Fruit fly (Drosophila melanogaster) whole organism, wandering third instar larva: ENCODE results near the gene Alg14.

Experiments
- Abd-B ChIP-seq: fragments of >200 bp; optimal IDR thresholded peaks from 2 replicates; lab custom pipeline; 2017; ENCODE audit warnings: missing biosample characterization, missing genetic modification characterization
- CG32264 ChIP-seq: fragments of 200-800 bp; sonication (Bioruptor generic); optimal IDR thresholded peaks from 2 replicates; lab custom pipeline; 2016; ENCODE audit warnings: missing biosample characterization, missing genetic modification characterization
- CG9705 ChIP-seq: fragments of 200-800 bp; sonication (Bioruptor generic); optimal IDR thresholded peaks from 2 replicates; lab custom pipeline; 2018; ENCODE audit warnings: missing biosample characterization, mild to moderate bottlenecking, missing genetic modification characterization
- CrebA ChIP-seq: fragments of 200-800 bp; sonication (Bioruptor generic); optimal IDR thresholded peaks from 2 replicates; lab custom pipeline; 2016; ENCODE audit warnings: missing biosample characterization, mild to moderate bottlenecking, missing genetic modification characterization, borderline replicate concordance
- Dfd ChIP-seq: fragments of >200 bp; optimal IDR thresholded peaks from 2 replicates; lab custom pipeline; 2017; ENCODE audit warnings: missing biosample characterization, missing genetic modification characterization
- Dif ChIP-seq: fragments of 200-275, 200-300 bp; sonication (Bioruptor generic); optimal IDR thresholded peaks from 2 replicates; lab custom pipeline; 2018; ENCODE audit warnings: missing biosample characterization, missing genetic modification characterization; ENCODE audit not compliant: partially characterized antibody
- GATAd ChIP-seq: sonication (Bioruptor generic); optimal IDR thresholded peaks from 2 replicates; lab custom pipeline; 2016; ENCODE audit warnings: missing biosample characterization, missing genetic modification characterization
- HLH106 ChIP-seq: fragments of 200-800 bp; optimal IDR thresholded peaks from 3 replicates; lab custom pipeline; 2019; ENCODE audit warnings: missing biosample characterization, mild to moderate bottlenecking, missing genetic modification characterization, moderate library complexity
- Hnf4 ChIP-seq: fragments of 200-800 bp; sonication (Bioruptor generic); optimal IDR thresholded peaks from 2 replicates; lab custom pipeline; 2016; ENCODE audit warnings: missing biosample characterization, mild to moderate bottlenecking, missing genetic modification characterization
- Hr78 ChIP-seq: fragments of >200 bp; optimal IDR thresholded peaks from 2 replicates; lab custom pipeline; 2017; ENCODE audit warnings: missing biosample characterization, missing genetic modification characterization
- Hr83 ChIP-seq: fragments of 200-300 bp; sonication (Bioruptor generic); optimal IDR thresholded peaks from 2 replicates; lab custom pipeline; 2016; ENCODE audit warnings: missing biosample characterization, mild to moderate bottlenecking, missing genetic modification characterization, moderate library complexity; ENCODE audit not compliant: poor library complexity, severe bottlenecking
- N ChIP-seq: fragments of >200 bp; optimal IDR thresholded peaks from 2 replicates; lab custom pipeline; 2018; ENCODE audit warnings: missing biosample characterization, missing external identifiers, missing genetic modification characterization
- Rel ChIP-seq, 2 experiments: fragments of 200-800 bp; sonication (Bioruptor generic) in 1 of 2; optimal IDR thresholded peaks; 2 replicates in 1 of 2; 3 replicates in 1 of 2; lab custom pipeline; 2016 to 2019; ENCODE audit warnings: mild to moderate bottlenecking in 2 of 2, missing biosample characterization in 2 of 2, missing genetic modification characterization in 2 of 2, moderate library complexity in 1 of 2
- Sp1 ChIP-seq: fragments of 200-800 bp; sonication (Bioruptor generic); optimal IDR thresholded peaks from 3 replicates; lab custom pipeline; 2019; ENCODE audit warnings: missing biosample characterization, mild to moderate bottlenecking, missing genetic modification characterization, moderate library complexity
- br ChIP-seq: fragments of 200-800 bp; sonication (Bioruptor generic); optimal IDR thresholded peaks from 2 replicates; lab custom pipeline; 2016; ENCODE audit warnings: missing biosample characterization, missing genetic modification characterization
- brk ChIP-seq: fragments of 200-800 bp; sonication (Bioruptor generic); optimal IDR thresholded peaks from 2 replicates; lab custom pipeline; 2016; ENCODE audit warnings: missing biosample characterization, mild to moderate bottlenecking, missing genetic modification characterization
- dl ChIP-seq, 2 experiments: fragments of 175-275, 200-275 bp in 1 of 2; fragments of 200-275 bp in 1 of 2; sonication (Bioruptor generic); optimal IDR thresholded peaks; lab custom pipeline; 2018; ENCODE audit warnings: mild to moderate bottlenecking in 2 of 2, missing biosample characterization in 2 of 2, missing genetic modification characterization in 2 of 2, moderate library complexity in 2 of 2; ENCODE audit not compliant: partially characterized antibody in 2 of 2, insufficient read depth in 1 of 2
- dmrt93B ChIP-seq: fragments of 200-800 bp; sonication (Bioruptor generic); optimal IDR thresholded peaks from 2 replicates; lab custom pipeline; 2018; ENCODE audit warnings: missing biosample characterization, mild to moderate bottlenecking, missing genetic modification characterization
- dsf ChIP-seq: sonication (Bioruptor generic); optimal IDR thresholded peaks from 2 replicates; lab custom pipeline; 2016; ENCODE audit warnings: missing biosample characterization, missing genetic modification characterization, borderline replicate concordance
- ey ChIP-seq: fragments of 200-800 bp; sonication (Bioruptor generic); optimal IDR thresholded peaks from 2 replicates; lab custom pipeline; 2016; ENCODE audit warnings: missing biosample characterization, missing genetic modification characterization
- fru ChIP-seq: fragments of 200-800 bp; sonication (Bioruptor generic); optimal IDR thresholded peaks from 3 replicates; lab custom pipeline; 2016; ENCODE audit warnings: missing biosample characterization, mild to moderate bottlenecking, missing genetic modification characterization
- h ChIP-seq: fragments of 200-800 bp; sonication (Bioruptor generic); optimal IDR thresholded peaks from 3 replicates; lab custom pipeline; 2016; ENCODE audit warnings: missing biosample characterization, mild to moderate bottlenecking, missing genetic modification characterization
- jim ChIP-seq: fragments of 175-275, 200-325 bp; sonication (Bioruptor generic); optimal IDR thresholded peaks from 2 replicates; lab custom pipeline; 2016; ENCODE audit warnings: missing biosample characterization, mild to moderate bottlenecking, missing genetic modification characterization
- lola ChIP-seq: fragments of >200 bp; optimal IDR thresholded peaks from 2 replicates; lab custom pipeline; 2017; ENCODE audit warnings: missing biosample characterization, missing genetic modification characterization
- pan ChIP-seq: fragments of >200 bp; optimal IDR thresholded peaks from 2 replicates; lab custom pipeline; 2017
- psq ChIP-seq: fragments of 200-800 bp; sonication (Bioruptor generic); optimal IDR thresholded peaks from 3 replicates; lab custom pipeline; 2017; ENCODE audit warnings: missing biosample characterization, mild to moderate bottlenecking, missing genetic modification characterization, moderate library complexity
- rgr ChIP-seq: fragments of 200-800 bp; sonication (Bioruptor generic); optimal IDR thresholded peaks from 3 replicates; lab custom pipeline; 2016; ENCODE audit warnings: missing biosample characterization, mild to moderate bottlenecking, missing genetic modification characterization
- sage ChIP-seq: fragments of 200-800 bp; sonication (Bioruptor generic); optimal IDR thresholded peaks from 2 replicates; lab custom pipeline; 2016; ENCODE audit warnings: missing biosample characterization, mild to moderate bottlenecking, missing genetic modification characterization
- tai ChIP-seq: sonication (Bioruptor generic); optimal IDR thresholded peaks from 2 replicates; lab custom pipeline; 2016; ENCODE audit warnings: missing biosample characterization, missing genetic modification characterization
- usp ChIP-seq: fragments of >200 bp; optimal IDR thresholded peaks from 2 replicates; lab custom pipeline; 2017; ENCODE audit warnings: missing biosample characterization, missing genetic modification characterization

Gene Alg14

DNA sequence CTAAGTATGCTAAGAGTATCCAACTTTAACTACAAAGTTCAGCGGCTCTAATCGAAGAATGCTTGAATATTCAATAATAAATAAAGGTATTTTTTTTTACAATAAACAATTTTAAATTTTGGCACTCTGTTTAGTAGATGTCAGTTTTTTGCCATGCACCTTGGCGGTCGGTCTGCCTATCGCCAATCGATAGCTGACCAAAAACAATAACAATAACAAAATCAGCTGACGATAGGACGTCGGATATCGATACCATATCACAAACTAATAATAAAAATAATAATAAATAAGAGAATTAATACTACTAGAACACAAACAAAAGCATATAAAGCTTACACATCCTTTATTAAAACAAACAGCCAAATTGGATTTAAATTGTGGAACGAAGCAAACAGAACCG, 14.7 kb downstream of the Alg14 start, which contains the start of gene Gmap:
Gmap (plus strand) TSS at position 241 of the 400 bp plus-strand sequence.
- TF ChIP-seq Hr78 (GFP tag; lab: Kevin White, UChicago): no peak
- peak; percentile 47 for TF ChIP-seq Dif
- TF ChIP-seq sage (GFP tag; lab: Kevin White, UChicago): peak; percentile 24

DNA sequence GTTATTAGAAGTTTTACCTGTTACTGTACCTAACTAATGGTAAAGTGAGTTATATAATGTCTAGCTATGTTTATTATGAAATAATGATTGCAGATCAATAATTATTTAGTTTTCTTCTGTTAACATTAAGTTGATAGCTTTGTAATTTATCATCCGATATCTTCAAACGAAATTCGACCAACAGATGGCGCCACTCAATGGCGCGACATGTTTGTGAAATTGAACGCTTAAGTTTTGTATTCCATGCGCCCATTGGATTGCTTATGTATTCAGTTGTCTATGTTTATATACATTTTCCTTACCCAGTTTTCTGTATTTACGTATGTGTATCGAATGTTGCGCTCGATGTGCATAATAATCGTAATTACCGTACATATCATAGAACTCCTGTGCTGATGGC, 18.6 kb downstream of the Alg14 start:
- TF ChIP-seq tai (GFP tag; lab: Kevin White, UChicago): no peak
- no peak for TF ChIP-seq HLH106 (tag; lab: Kevin White, UChicago)
- no peak for TF ChIP-seq Dfd
- no peak for TF ChIP-seq CG9705
- no peak for TF ChIP-seq Sp1 (GFP tag; lab: Kevin White, UChicago)
- TF ChIP-seq dsf (GFP tag; lab: Kevin White, UChicago): no peak
- TF ChIP-seq Abd-B (GFP tag; lab: Kevin White, UChicago): no peak
- no peak for TF ChIP-seq brk (GFP tag; lab: Kevin White, UChicago)
- TF ChIP-seq br: no peak
- TF ChIP-seq CG32264 (GFP tag; lab: Kevin White, UChicago): no peak
- no peak for TF ChIP-seq usp (GFP tag; lab: Kevin White, UChicago)
- no peak for TF ChIP-seq GATAd (GFP tag; lab: Kevin White, UChicago)
- no peak for TF ChIP-seq dmrt93B (GFP tag; lab: Kevin White, UChicago)
- no peak for TF ChIP-seq Dif
- no peak for TF ChIP-seq N (GFP tag; lab: Kevin White, UChicago)
- no peak for TF ChIP-seq psq (GFP tag; lab: Kevin White, UChicago)
- TF ChIP-seq CrebA: no peak

DNA sequence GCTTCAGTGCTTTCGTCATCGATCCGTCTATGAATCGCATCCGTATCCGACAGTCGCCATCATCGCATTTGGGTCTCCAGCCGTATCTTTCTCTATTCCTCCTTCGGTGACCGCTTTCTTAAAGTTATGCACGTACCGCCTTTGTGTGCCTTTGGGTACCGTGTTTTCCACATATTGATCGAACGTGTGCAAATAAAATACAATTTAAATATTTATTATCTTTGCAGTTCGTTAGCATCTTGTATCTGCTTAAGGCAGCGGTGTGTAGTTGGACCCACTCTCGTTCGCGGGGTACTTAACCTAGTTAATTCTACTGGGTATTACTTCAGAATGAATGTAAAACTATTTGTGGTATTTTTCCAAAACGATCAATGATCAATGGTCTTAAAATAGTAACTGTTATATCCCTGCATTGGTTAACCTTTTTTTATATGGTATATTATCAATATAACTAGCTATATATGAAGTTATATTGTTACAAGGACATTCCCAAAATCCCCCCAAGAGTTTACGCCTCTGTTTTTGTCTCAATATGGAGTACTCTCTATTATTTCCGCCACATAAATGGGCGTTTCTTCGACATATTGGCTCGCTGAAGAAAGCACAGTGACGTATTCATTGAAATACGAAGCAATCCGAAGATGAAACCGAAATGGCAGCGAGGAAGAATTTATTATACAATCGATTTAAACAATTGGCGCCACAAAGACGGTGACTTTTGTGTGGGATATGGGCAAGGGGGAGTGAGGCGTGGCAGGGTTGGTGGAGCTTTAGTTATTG, 23.8 kb downstream of the Alg14 start:
- TF ChIP-seq dsf (GFP tag; lab: Kevin White, UChicago): no peak
- TF ChIP-seq Hnf4: no peak
- TF ChIP-seq HLH106 (tag; lab: Kevin White, UChicago): no peak
- no peak for TF ChIP-seq dmrt93B (GFP tag; lab: Kevin White, UChicago)
- TF ChIP-seq jim (GFP tag; lab: Kevin White, UChicago): no peak
- TF ChIP-seq CG9705: no peak
- TF ChIP-seq lola (GFP tag; lab: Kevin White, UChicago): no peak
- TF ChIP-seq rgr (GFP tag; lab: Kevin White, UChicago): no peak
- TF ChIP-seq usp (GFP tag; lab: Kevin White, UChicago): no peak
- TF ChIP-seq pan (lab: Kevin White, UChicago): no peak
- TF ChIP-seq, all 38 proteins: peak for 0

DNA sequence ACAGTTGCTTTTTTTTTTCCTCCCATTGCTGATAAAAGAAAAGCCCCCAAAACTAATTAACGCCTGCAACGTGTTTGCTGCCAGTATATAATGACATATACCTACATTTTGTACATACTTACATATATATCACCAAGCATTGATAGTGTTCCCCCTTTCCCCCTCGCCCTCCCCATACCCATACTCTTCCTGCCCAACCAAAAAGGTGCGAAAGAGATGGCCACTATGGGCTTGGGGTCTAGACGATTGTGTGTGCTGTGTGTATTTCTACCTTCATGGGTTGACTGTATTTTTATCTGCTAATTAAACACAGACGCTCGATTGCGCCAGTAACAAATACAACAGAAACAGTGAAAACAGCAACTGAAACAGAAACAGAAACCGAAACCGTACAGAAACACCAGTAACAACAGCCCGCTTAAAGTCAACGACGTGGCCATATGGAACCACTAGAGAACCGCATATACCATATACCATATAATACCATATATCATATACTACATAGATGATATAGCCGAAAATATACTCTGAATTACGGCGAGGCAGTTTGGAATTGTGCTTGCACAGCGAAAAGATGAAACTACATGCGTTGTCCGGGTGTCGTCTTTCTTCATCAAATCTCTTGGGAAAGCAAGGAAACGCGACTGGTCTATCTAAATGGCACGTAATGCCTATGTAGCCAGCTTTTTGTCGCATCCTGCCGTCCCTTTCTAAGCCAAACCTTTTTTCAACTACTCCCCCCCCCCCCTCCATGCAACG, 24.9 kb downstream of the Alg14 start:
- peak; percentile 1 for TF ChIP-seq CrebA
- no peak for TF ChIP-seq rgr (GFP tag; lab: Kevin White, UChicago)
- no peak for TF ChIP-seq Rel (GFP tag; optimal IDR thresholded peaks at IDR 0.05; lab: Kevin White, UChicago)
- TF ChIP-seq Rel (tag; optimal IDR thresholded peaks at IDR 0.05; lab: Kevin White, UChicago): peak; percentile 54

DNA sequence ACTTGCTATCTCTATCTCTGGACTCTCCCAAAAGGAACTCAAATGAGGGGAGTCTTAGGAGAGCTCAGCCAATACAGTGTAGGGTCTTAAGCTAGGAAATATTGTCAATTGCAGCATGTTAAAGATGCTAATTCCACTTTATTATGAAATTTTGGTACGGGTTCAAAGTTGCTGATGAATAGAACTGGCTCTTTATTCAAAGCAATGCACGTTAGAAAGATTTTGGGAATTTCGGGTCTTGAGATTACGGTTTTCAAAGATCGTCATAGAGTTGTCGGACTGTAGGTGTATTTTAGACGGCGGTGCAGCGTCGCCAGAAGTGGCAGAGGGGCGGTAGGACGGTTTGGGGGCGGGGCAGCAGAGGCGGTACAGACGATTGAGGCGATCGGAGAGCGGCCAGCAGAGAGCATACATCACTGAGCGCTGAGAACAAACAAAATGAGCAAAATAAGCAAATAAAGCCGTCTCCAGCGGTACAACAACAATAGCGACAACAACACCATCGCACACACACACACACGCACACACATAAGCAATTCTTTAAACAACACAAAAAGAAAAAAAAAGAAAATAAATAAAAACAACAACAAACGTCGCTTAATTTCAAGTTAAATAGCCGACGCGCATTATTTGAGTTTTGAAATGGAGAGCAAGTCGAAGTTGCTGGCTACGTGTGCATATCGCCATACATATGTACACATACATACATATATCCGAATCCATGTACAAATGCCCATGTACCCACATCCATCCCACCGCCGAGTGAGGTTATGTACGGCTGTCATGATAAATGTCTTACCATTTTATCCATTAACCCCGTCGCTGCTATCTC, 25.7 kb downstream of the Alg14 start:
- no peak for TF ChIP-seq Hr83 (GFP tag; lab: Kevin White, UChicago)
- TF ChIP-seq Dif: no peak
- no peak for TF ChIP-seq dmrt93B (GFP tag; lab: Kevin White, UChicago)
- TF ChIP-seq Hnf4: no peak
- TF ChIP-seq ey: peak; percentile 14
- no peak for TF ChIP-seq dl (GFP tag; optimal IDR thresholded peaks at IDR 0.05; lab: Kevin White, UChicago; ENCODE audit: insufficient read depth in 1 of 2, partially characterized antibody in 2 of 2)
- TF ChIP-seq lola (GFP tag; lab: Kevin White, UChicago): no peak
- peak; percentile 18 for TF ChIP-seq fru (GFP tag; lab: Kevin White, UChicago)
- TF ChIP-seq h (GFP tag; lab: Kevin White, UChicago): peak; percentile 21
- no peak for TF ChIP-seq rgr (GFP tag; lab: Kevin White, UChicago)
- TF ChIP-seq, all 38 proteins: peak for 3
